Fruit fly (Drosophila melanogaster): Measurements from ENCODE around the gene Lkb1.

The Lkb1 gene

dm6 chr3R:13645874-13646370, 30.4 kb upstream of the Lkb1 start, which contains the start of gene sqd (continued):
- TF ChIP-seq CG6272 (GFP tag; IDR thresholded peaks at IDR 0.05) (no peak), CG4617 (GFP tag; optimal IDR thresholded peaks at IDR 0.05; ENCODE audit: borderline replicate concordance) (peak; percentile 72), insv (GFP tag; optimal IDR thresholded peaks at IDR 0.05) (peak in 1 of 2 experiments; percentile 39), row (GFP tag; IDR thresholded peaks at IDR 0.05) (peak; percentile 75), sna (GFP tag; IDR thresholded peaks at IDR 0.05; ENCODE audit: partially characterized antibody) (no peak), exex (tag; optimal IDR thresholded peaks at IDR 0.05) (peak; percentile 21), sug (tag; optimal IDR thresholded peaks at IDR 0.05) (no peak), Gsc (GFP tag; IDR thresholded peaks at IDR 0.05) (no peak), CHES-1-like (GFP tag; optimal IDR thresholded peaks at IDR 0.05) (no peak), CG9609 (GFP tag; optimal IDR thresholded peaks at IDR 0.05) (no peak), ems (GFP tag; optimal IDR thresholded peaks at IDR 0.05) (peak; percentile 49), scrt (GFP tag; optimal IDR thresholded peaks at IDR 0.05) (peak; percentile 54), kay (GFP tag; optimal IDR thresholded peaks at IDR 0.05) (peak; percentile 10), ewg (GFP tag; optimal IDR thresholded peaks at IDR 0.05) (peak; percentile 10), ash1 (GFP tag; optimal IDR thresholded peaks at IDR 0.05) (no peak), Aef1 (GFP tag; IDR thresholded peaks at IDR 0.05) (no peak), bab2 (GFP tag; optimal IDR thresholded peaks at IDR 0.05) (peak; percentile 3), CG34422 (GFP tag; IDR thresholded peaks at IDR 0.05) (peak; percentile 62; the same call in 2 of the 3 replicates), ssp (GFP tag; IDR thresholded peaks at IDR 0.05) (peak; percentile 85), Ptx1 (GFP tag; IDR thresholded peaks at IDR 0.05) (no peak), CG10543 (GFP tag; optimal IDR thresholded peaks at IDR 0.05) (peak; percentile 62), HLHmδ (GFP tag; optimal IDR thresholded peaks at IDR 0.05) (peak; percentile 8), CG6683 (GFP tag; optimal IDR thresholded peaks at IDR 0.05) (no peak), CG11247 (GFP tag; IDR thresholded peaks at IDR 0.05) (no peak), CG4360 (GFP tag; IDR thresholded peaks at IDR 0.05) (0 out of 2 replicates have a peak, but pooled peaks have one; percentile 15), gfzf (GFP tag; optimal IDR thresholded peaks at IDR 0.05) (peak; percentile 56), fd102C (GFP tag; optimal IDR thresholded peaks at IDR 0.05) (no peak), twi (tag; optimal IDR thresholded peaks at IDR 0.05) (no peak), Sry-δ (GFP tag; optimal IDR thresholded peaks at IDR 0.05) (peak; percentile 47), GATAe (GFP tag; conservative IDR thresholded peaks at IDR 0.05) (no peak), CG17361 (GFP tag; IDR thresholded peaks at IDR 0.05) (no peak), C15 (GFP tag; IDR thresholded peaks at IDR 0.05) (no peak), pfk (GFP tag; optimal IDR thresholded peaks at IDR 0.05) (peak; percentile 28), CG3407 (GFP tag; optimal IDR thresholded peaks at IDR 0.05) (no peak), fd3F (GFP tag; optimal IDR thresholded peaks at IDR 0.05) (no peak), salm (tag; optimal IDR thresholded peaks at IDR 0.05) (peak; percentile 12), slp2 (GFP tag; optimal IDR thresholded peaks at IDR 0.05) (no peak), Opbp (GFP tag; IDR thresholded peaks at IDR 0.05; ENCODE audit: partially characterized antibody) (no peak), CG10274 (GFP tag; optimal IDR thresholded peaks at IDR 0.05) (peak; percentile 42), CG8089 (GFP tag; optimal IDR thresholded peaks at IDR 0.05) (no peak), bbx (GFP tag; IDR thresholded peaks at IDR 0.05; ENCODE audit: partially characterized antibody) (no peak), gcm2 (GFP tag; optimal IDR thresholded peaks at IDR 0.05) (no peak), Lpt (GFP tag; optimal IDR thresholded peaks at IDR 0.05) (no peak), en (GFP tag; optimal IDR thresholded peaks at IDR 0.05) (peak; percentile 12), Fer3 (tag; optimal IDR thresholded peaks at IDR 0.05) (peak; percentile 56), bsh (GFP tag; optimal IDR thresholded peaks at IDR 0.05) (peak in 1 of 2 experiments; percentile 42), lmd (GFP tag; IDR thresholded peaks at IDR 0.05) (no peak; the same call in 1 of the 2 replicates), sima (GFP tag; optimal IDR thresholded peaks at IDR 0.05) (no peak), CG11093 (GFP tag; IDR thresholded peaks at IDR 0.05) (no peak), BtbVII (GFP tag; optimal IDR thresholded peaks at IDR 0.05) (peak; percentile 59), CG10565 (GFP tag; optimal IDR thresholded peaks at IDR 0.05) (no peak)

Measured in whole organism, embryonic.